Worm (Caenorhabditis elegans) whole organism, late embryonic: Measurements from ENCODE around the gene F13E9.15.

Experiments
- C38D4.7 ChIP-seq: fragments of 200-800 bp; sonication (Bioruptor generic); optimal IDR thresholded peaks from 2 replicates; lab custom pipeline; 2018; ENCODE audit warnings: mild to moderate bottlenecking, missing genetic modification characterization, moderate library complexity, missing compliant biosample characterization
- K09A11.1 ChIP-seq: sonication (generic microtip); optimal IDR thresholded peaks from 2 replicates; lab custom pipeline; 2017; ENCODE audit warnings: antibody characterized with exemption, mild to moderate bottlenecking, missing genetic modification characterization, missing compliant biosample characterization; ENCODE audit not compliant: insufficient read depth
- Y22D7AL.16 ChIP-seq: sonication (generic microtip); optimal IDR thresholded peaks from 2 replicates; lab custom pipeline; 2016; ENCODE audit warnings: missing genetic modification characterization, missing compliant biosample characterization
- ceh-18 ChIP-seq: sonication (generic microtip); optimal IDR thresholded peaks from 2 replicates; lab custom pipeline; 2016; ENCODE audit warnings: missing genetic modification characterization, missing compliant biosample characterization
- ceh-19 ChIP-seq: fragments of 200-800 bp; sonication (Bioruptor generic); optimal IDR thresholded peaks from 2 replicates; lab custom pipeline; 2018; ENCODE audit warnings: mild to moderate bottlenecking, missing genetic modification characterization, missing compliant biosample characterization
- ceh-22 ChIP-seq: sonication (generic microtip); optimal IDR thresholded peaks from 2 replicates; lab custom pipeline; 2017; ENCODE audit warnings: missing biosample characterization, missing genetic modification characterization
- ceh-31 ChIP-seq: sonication (generic microtip); optimal IDR thresholded peaks from 2 replicates; lab custom pipeline; 2016; ENCODE audit warnings: missing genetic modification characterization, missing compliant biosample characterization
- ceh-45 ChIP-seq: fragments of 200-800 bp; sonication (Bioruptor generic); IDR thresholded peaks from 2 replicates; pipeline ENCODE4 v1.3.6; 2022; ENCODE audit warnings: missing genetic modification reagents, missing genetic modification characterization, missing compliant biosample characterization
- ceh-48 ChIP-seq: sonication (generic microtip); optimal IDR thresholded peaks from 2 replicates; lab custom pipeline; 2016; ENCODE audit warnings: missing genetic modification characterization, inconsistent platforms, missing compliant biosample characterization
- ceh-9 ChIP-seq: sonication (generic microtip); optimal IDR thresholded peaks from 2 replicates; lab custom pipeline; 2016; ENCODE audit warnings: mild to moderate bottlenecking, missing genetic modification characterization, inconsistent platforms, missing compliant biosample characterization
- che-1 ChIP-seq: sonication (generic microtip); optimal IDR thresholded peaks from 2 replicates; lab custom pipeline; 2016; ENCODE audit warnings: mild to moderate bottlenecking, missing genetic modification characterization, missing compliant biosample characterization
- dmd-4 ChIP-seq: sonication (generic microtip); optimal IDR thresholded peaks from 2 replicates; lab custom pipeline; 2016; ENCODE audit warnings: borderline replicate concordance, missing genetic modification characterization, missing compliant biosample characterization
- elt-2 ChIP-seq: sonication (generic microtip); optimal IDR thresholded peaks from 2 replicates; lab custom pipeline; 2016; ENCODE audit warnings: missing genetic modification reagents, missing genetic modification characterization, missing compliant biosample characterization
- ets-4 ChIP-seq: sonication (generic microtip); optimal IDR thresholded peaks from 2 replicates; lab custom pipeline; 2016; ENCODE audit warnings: missing genetic modification characterization, missing compliant biosample characterization
- eyg-1 ChIP-seq: sonication (generic microtip); optimal IDR thresholded peaks from 2 replicates; lab custom pipeline; 2016; ENCODE audit warnings: missing genotype, missing genetic modification characterization, missing compliant biosample characterization
- fax-1 ChIP-seq: sonication (generic microtip); optimal IDR thresholded peaks from 2 replicates; lab custom pipeline; 2016; ENCODE audit warnings: missing genotype, missing genetic modification characterization, missing compliant biosample characterization
- fkh-6 ChIP-seq: sonication (generic microtip); optimal IDR thresholded peaks from 2 replicates; lab custom pipeline; 2016; ENCODE audit warnings: missing genetic modification characterization, missing compliant biosample characterization
- hlh-6 ChIP-seq: sonication (generic microtip); optimal IDR thresholded peaks from 2 replicates; lab custom pipeline; 2016; ENCODE audit warnings: missing genotype, missing genetic modification characterization, missing compliant biosample characterization
- hlh-8 ChIP-seq: sonication (generic microtip); optimal IDR thresholded peaks from 2 replicates; lab custom pipeline; 2016; ENCODE audit warnings: missing genotype, missing genetic modification characterization, missing compliant biosample characterization
- lim-6 ChIP-seq: sonication (generic microtip); optimal IDR thresholded peaks from 2 replicates; lab custom pipeline; 2016; ENCODE audit warnings: missing genetic modification characterization, missing compliant biosample characterization
- lin-11 ChIP-seq: fragments of 200-800 bp; sonication (Bioruptor generic); optimal IDR thresholded peaks from 2 replicates; lab custom pipeline; 2018; ENCODE audit warnings: mild to moderate bottlenecking, missing genetic modification characterization, missing compliant biosample characterization
- madf-2 ChIP-seq: sonication (generic microtip); optimal IDR thresholded peaks from 2 replicates; lab custom pipeline; 2017; ENCODE audit warnings: missing genetic modification characterization, missing compliant biosample characterization
- mec-3 ChIP-seq: sonication (generic microtip); optimal IDR thresholded peaks from 2 replicates; lab custom pipeline; 2016; ENCODE audit warnings: borderline replicate concordance, missing genetic modification characterization, missing compliant biosample characterization
- nhr-11 ChIP-seq: fragments of 150-350 bp; optimal IDR thresholded peaks from 2 replicates; lab custom pipeline; 2014; ENCODE audit warnings: missing biosample characterization, missing genetic modification characterization
- nhr-232 ChIP-seq: sonication (generic microtip); optimal IDR thresholded peaks from 2 replicates; lab custom pipeline; 2016; ENCODE audit warnings: missing genetic modification characterization, missing compliant biosample characterization
- npax-4 ChIP-seq: sonication (generic microtip); optimal IDR thresholded peaks from 2 replicates; lab custom pipeline; 2016; ENCODE audit warnings: missing genetic modification characterization, missing compliant biosample characterization
- odd-2 ChIP-seq: sonication (generic microtip); optimal IDR thresholded peaks from 2 replicates; lab custom pipeline; 2017; ENCODE audit warnings: antibody characterized with exemption, mild to moderate bottlenecking, missing genetic modification characterization, missing compliant biosample characterization
- pat-9 ChIP-seq: fragments of 200-800 bp; sonication (Bioruptor generic); optimal IDR thresholded peaks from 2 replicates; lab custom pipeline; 2018; ENCODE audit warnings: mild to moderate bottlenecking, missing genetic modification characterization, moderate library complexity, missing compliant biosample characterization
- pax-1 ChIP-seq: fragments of 150-350 bp; optimal IDR thresholded peaks from 2 replicates; lab custom pipeline; 2014; ENCODE audit warnings: missing biosample characterization, missing genetic modification characterization
- pha-2 ChIP-seq: sonication (generic microtip); optimal IDR thresholded peaks from 2 replicates; lab custom pipeline; 2017; ENCODE audit warnings: mild to moderate bottlenecking, missing genetic modification characterization, missing compliant biosample characterization
- pros-1 ChIP-seq: fragments of 150-350 bp; optimal IDR thresholded peaks from 2 replicates; lab custom pipeline; 2014; ENCODE audit warnings: missing biosample characterization, missing genetic modification reagents, missing genetic modification characterization
- ref-2 ChIP-seq: sonication (generic microtip); optimal IDR thresholded peaks from 2 replicates; lab custom pipeline; 2016; ENCODE audit warnings: missing genetic modification characterization, missing compliant biosample characterization
- rnt-1 ChIP-seq: sonication (generic microtip); optimal IDR thresholded peaks from 2 replicates; lab custom pipeline; 2016; ENCODE audit warnings: missing genetic modification characterization, missing compliant biosample characterization
- sox-2 ChIP-seq: fragments of 200-800 bp; sonication (Bioruptor generic); IDR thresholded peaks from 2 replicates; pipeline ENCODE4 v1.3.6; 2022; ENCODE audit warnings: missing genetic modification reagents, missing genetic modification characterization, missing compliant biosample characterization
- tbx-2 ChIP-seq: sonication (generic microtip); optimal IDR thresholded peaks from 2 replicates; lab custom pipeline; 2016; ENCODE audit warnings: missing genetic modification characterization, missing compliant biosample characterization
- tbx-7 ChIP-seq: sonication (generic microtip); optimal IDR thresholded peaks from 2 replicates; lab custom pipeline; 2016; ENCODE audit warnings: missing genotype, missing genetic modification characterization, missing compliant biosample characterization
- unc-55 ChIP-seq: sonication (generic microtip); optimal IDR thresholded peaks from 2 replicates; lab custom pipeline; 2017; ENCODE audit warnings: missing biosample characterization, missing genetic modification reagents, missing genetic modification characterization
- unc-86 ChIP-seq: sonication (generic microtip); optimal IDR thresholded peaks from 2 replicates; lab custom pipeline; 2016; ENCODE audit warnings: missing genetic modification characterization, missing compliant biosample characterization

F13E9.15 gene

ce11 chrIV:10867370-10868146 is 22.1 kb downstream of the F13E9.15 start:
- no peak for TF ChIP-seq npax-4 (tag; lab: Kevin White, UChicago)
- TF ChIP-seq C38D4.7, result no peak
- no peak for TF ChIP-seq Y22D7AL.16
- TF ChIP-seq mec-3 (tag; lab: Kevin White, UChicago), result no peak
- TF ChIP-seq hlh-8 (tag; lab: Kevin White, UChicago), result no peak
- TF ChIP-seq sox-2 (GFP tag; lab: Robert Waterston, UW), result peak; percentile 52
- TF ChIP-seq rnt-1, result no peak
- TF ChIP-seq tbx-2 (tag; lab: Kevin White, UChicago), result no peak
- no peak for TF ChIP-seq unc-86 (tag; lab: Kevin White, UChicago)
- TF ChIP-seq K09A11.1 (tag; lab: Kevin White, UChicago), result no peak
- no peak for TF ChIP-seq ets-4 (tag; lab: Kevin White, UChicago)
- peak; percentile 10; the same call in 1 of the 2 replicates for TF ChIP-seq ceh-45 (GFP tag; lab: Robert Waterston, UW)
- TF ChIP-seq fax-1 (tag; lab: Kevin White, UChicago), result no peak
- TF ChIP-seq dmd-4 (tag; lab: Kevin White, UChicago), result no peak
- no peak for TF ChIP-seq elt-2
- TF ChIP-seq unc-55 (GFP tag; lab: Kevin White, UChicago), result no peak
- peak; percentile 37 for TF ChIP-seq ref-2 (tag; lab: Kevin White, UChicago)
- no peak for TF ChIP-seq che-1 (tag; lab: Kevin White, UChicago)
- TF ChIP-seq pax-1 (tag; lab: Kevin White, UChicago), result no peak
- no peak for TF ChIP-seq nhr-232
- no peak for TF ChIP-seq pat-9 (tag; lab: Kevin White, UChicago)
- TF ChIP-seq ceh-22 (tag; lab: Kevin White, UChicago), result no peak
- no peak for TF ChIP-seq ceh-9 (tag; lab: Kevin White, UChicago)
- TF ChIP-seq ceh-19 (GFP tag; lab: Kevin White, UChicago), result no peak
- peak; percentile 62 for TF ChIP-seq ceh-31 (tag; lab: Kevin White, UChicago)
- no peak for TF ChIP-seq nhr-11 (tag; lab: Kevin White, UChicago)
- no peak for TF ChIP-seq fkh-6 (tag; lab: Kevin White, UChicago)
- TF ChIP-seq pha-2 (tag; lab: Kevin White, UChicago), result no peak
- TF ChIP-seq eyg-1 (tag; lab: Kevin White, UChicago), result no peak
- TF ChIP-seq pros-1 (tag; lab: Kevin White, UChicago), result no peak
- no peak for TF ChIP-seq hlh-6
- no peak for TF ChIP-seq odd-2 (tag; lab: Kevin White, UChicago)
- TF ChIP-seq, all 69 proteins: peak for 4

- TF ChIP-seq eyg-1 (tag; lab: Kevin White, UChicago) (no peak), ceh-18 (tag; lab: Kevin White, UChicago) (no peak), lim-6 (tag; lab: Kevin White, UChicago) (no peak), lin-11 (tag; lab: Kevin White, UChicago) (no peak), C38D4.7 (no peak), tbx-7 (tag; lab: Kevin White, UChicago) (no peak), ceh-48 (tag; lab: Kevin White, UChicago) (no peak), nhr-232 (no peak), rnt-1 (no peak), hlh-6 (no peak), madf-2 (tag; lab: Kevin White, UChicago) (no peak)
These were observed 25.6 kb downstream of the F13E9.15 start, which contains the start of gene nish-1 for ce11 chrIV:10864031-10864430. Gene nish-1, plus strand, starts transcription at chrIV:10864331.

- TF ChIP-seq fkh-6 (tag; lab: Kevin White, UChicago) (no peak), ceh-48 (tag; lab: Kevin White, UChicago) (peak; percentile 5)
- TF ChIP-seq, all 69 proteins: peak for 1
These were observed 28.6 kb downstream of the F13E9.15 start, which contains the start of gene rbm-22 for ce11 chrIV:10861102-10861501. Gene rbm-22, plus strand, starts transcription at chrIV:10861402.
